Worm (Caenorhabditis elegans) whole organism, L4/young adult: Measurements from ENCODE around the gene Y45G5AM.7.

Experiments used
- W03F9.2 ChIP-seq: fragments of 150-350 bp; optimal IDR thresholded peaks from 2 replicates; lab custom pipeline; 2014; ENCODE audit warnings: missing biosample characterization, missing genetic modification characterization
- dao-5 ChIP-seq: sonication (generic microtip); optimal IDR thresholded peaks from 2 replicates; lab custom pipeline; 2016; ENCODE audit warnings: missing genotype, missing genetic modification characterization, moderate library complexity, missing compliant biosample characterization
- him-1 ChIP-seq: sonication (generic microtip); optimal IDR thresholded peaks from 2 replicates; lab custom pipeline; 2016; ENCODE audit warnings: missing genotype, missing genetic modification reagents, missing genetic modification characterization, missing compliant biosample characterization

ce11 chrV:4157291-4157690 lies 12.7 kb downstream of the Y45G5AM.7 start:
- TF ChIP-seq dao-5 (tag; lab: Kevin White, UChicago) (no peak), him-1 (no peak), W03F9.2 (no peak)
